Worm (Caenorhabditis elegans) whole organism, young adult: ENCODE data around the gene H43I07.1.
A peak's percentile ranks its signal among the peaks of the same experiment; 100 is the strongest.

Source experiments
- B0261.1 ChIP-seq: sonication (generic microtip); optimal IDR thresholded peaks from 2 replicates; lab custom pipeline; 2016; ENCODE audit warnings: mild to moderate bottlenecking, missing genetic modification characterization, moderate library complexity, missing compliant biosample characterization
- F22D6.2 ChIP-seq: sonication (generic microtip); optimal IDR thresholded peaks from 2 replicates; lab custom pipeline; 2016; ENCODE audit warnings: mild to moderate bottlenecking, missing genetic modification characterization, missing compliant biosample characterization
- F37B4.10 ChIP-seq: fragments of 200-800 bp; sonication (Bioruptor generic); IDR thresholded peaks from 2 replicates; pipeline ENCODE4 v1.3.6; 2022; ENCODE audit warnings: missing genetic modification characterization, missing compliant biosample characterization
- F39B2.1 ChIP-seq: fragments of 200-800 bp; sonication (Bioruptor generic); IDR thresholded peaks from 2 replicates; pipeline ENCODE4 v1.3.6; 2022; ENCODE audit warnings: missing genetic modification reagents, missing genetic modification characterization, missing compliant biosample characterization
- F55B11.4 ChIP-seq: sonication (generic microtip); optimal IDR thresholded peaks from 2 replicates; lab custom pipeline; 2016; ENCODE audit warnings: missing compliant biosample characterization, missing genetic modification characterization, borderline replicate concordance; ENCODE audit not compliant: insufficient read depth
- T26A5.8 ChIP-seq: sonication (generic microtip); optimal IDR thresholded peaks from 2 replicates; lab custom pipeline; 2016; ENCODE audit warnings: missing genetic modification characterization, missing compliant biosample characterization
- Y53G8AR.9 ChIP-seq: fragments of 200-800 bp; sonication (Bioruptor generic); conservative IDR thresholded peaks from 2 replicates; pipeline ENCODE4 v1.3.6; 2022; ENCODE audit warnings: missing genetic modification reagents, missing genetic modification characterization, missing compliant biosample characterization
- Y56A3A.18 ChIP-seq: fragments of 200-800 bp; sonication (Bioruptor generic); IDR thresholded peaks from 2 replicates; pipeline ENCODE4 v1.3.6; 2022; ENCODE audit warnings: missing genetic modification reagents, missing genetic modification characterization, missing compliant biosample characterization
- Y79H2A.3 ChIP-seq: fragments of 200-800 bp; sonication (Bioruptor generic); conservative IDR thresholded peaks from 2 replicates; pipeline ENCODE4 v1.3.6; 2022; ENCODE audit warnings: missing genetic modification reagents, missing genetic modification characterization, missing compliant biosample characterization
- Y95B8A.8 ChIP-seq: fragments of 200-800 bp; sonication (Bioruptor generic); IDR thresholded peaks from 2 replicates; pipeline ENCODE4 v1.3.6; 2022; ENCODE audit warnings: missing genetic modification reagents, missing genetic modification characterization, missing compliant biosample characterization
- aptf-2 ChIP-seq: fragments of 200-800 bp; sonication (Bioruptor generic); conservative IDR thresholded peaks from 2 replicates; pipeline ENCODE4 v1.3.6; 2022; ENCODE audit warnings: missing genetic modification reagents, missing genetic modification characterization, missing compliant biosample characterization
- atf-7 ChIP-seq: sonication (generic microtip); optimal IDR thresholded peaks from 2 replicates; lab custom pipeline; 2017; ENCODE audit warnings: mild to moderate bottlenecking, missing genetic modification characterization, missing compliant biosample characterization
- attf-3 ChIP-seq: fragments of 200-800 bp; sonication (Bioruptor generic); conservative IDR thresholded peaks from 2 replicates; pipeline ENCODE4 v1.3.6; 2022; ENCODE audit warnings: missing genetic modification reagents, missing genetic modification characterization, missing compliant biosample characterization
- bed-2 ChIP-seq: fragments of 200-800 bp; sonication (Bioruptor generic); IDR thresholded peaks from 2 replicates; pipeline ENCODE4 v1.3.6; 2022; ENCODE audit warnings: missing genetic modification reagents, missing genetic modification characterization, missing compliant biosample characterization
- ccch-3 ChIP-seq: fragments of 200-800 bp; sonication (Bioruptor generic); optimal IDR thresholded peaks from 2 replicates; lab custom pipeline; 2018; ENCODE audit warnings: mild to moderate bottlenecking, missing genetic modification characterization, missing compliant biosample characterization
- cebp-1 ChIP-seq, 2 experiments: fragments of 200-800 bp in 1 of 2; sonication (Bioruptor generic) in 1 of 2; sonication (generic microtip) in 1 of 2; IDR thresholded peaks in 1 of 2; optimal IDR thresholded peaks in 1 of 2; 2 replicates each; pipeline versions ENCODE4 v1.3.6 to Lab custom; 2017 to 2022; ENCODE audit warnings: missing compliant biosample characterization in 2 of 2, missing genetic modification characterization in 2 of 2, mild to moderate bottlenecking in 1 of 2, missing genetic modification reagents in 1 of 2, moderate library complexity in 1 of 2
- ceh-27 ChIP-seq: fragments of 200-800 bp; sonication (Bioruptor generic); optimal IDR thresholded peaks from 2 replicates; lab custom pipeline; 2018; ENCODE audit warnings: mild to moderate bottlenecking, missing genetic modification characterization, moderate library complexity, missing compliant biosample characterization
- ceh-79 ChIP-seq: sonication (generic microtip); optimal IDR thresholded peaks from 2 replicates; lab custom pipeline; 2017; ENCODE audit warnings: mild to moderate bottlenecking, missing genetic modification characterization, missing compliant biosample characterization
- ceh-91 ChIP-seq: fragments of 200-800 bp; sonication (Bioruptor generic); IDR thresholded peaks from 2 replicates; pipeline ENCODE4 v1.3.6; 2022; ENCODE audit warnings: missing genetic modification reagents, missing genetic modification characterization, missing compliant biosample characterization
- chd-7 ChIP-seq: sonication (generic microtip); optimal IDR thresholded peaks from 2 replicates; lab custom pipeline; 2016; ENCODE audit warnings: mild to moderate bottlenecking, missing genetic modification characterization, moderate library complexity, missing compliant biosample characterization
- die-1 ChIP-seq: sonication (generic microtip); optimal IDR thresholded peaks from 2 replicates; lab custom pipeline; 2016; ENCODE audit warnings: missing genotype, mild to moderate bottlenecking, missing genetic modification characterization, missing compliant biosample characterization
- dox-1 ChIP-seq: fragments of 200-800 bp; sonication (Bioruptor generic); IDR thresholded peaks from 2 replicates; pipeline ENCODE4 v1.3.6; 2022; ENCODE audit warnings: missing genetic modification reagents, missing genetic modification characterization, missing compliant biosample characterization
- egl-44 ChIP-seq: fragments of 200-800 bp; sonication (Bioruptor generic); IDR thresholded peaks from 2 replicates; pipeline ENCODE4 v1.3.6; 2022; ENCODE audit warnings: missing genetic modification reagents, missing genetic modification characterization, missing compliant biosample characterization
- ets-4 ChIP-seq: fragments of 200-800 bp; sonication (Bioruptor generic); optimal IDR thresholded peaks from 2 replicates; lab custom pipeline; 2018; ENCODE audit warnings: mild to moderate bottlenecking, missing genetic modification characterization, missing compliant biosample characterization
- hmg-1.2 ChIP-seq: fragments of 200-800 bp; sonication (Bioruptor generic); IDR thresholded peaks from 2 replicates; pipeline ENCODE4 v1.3.6; 2022; ENCODE audit warnings: missing genetic modification reagents, missing genetic modification characterization, missing compliant biosample characterization
- lag-1 ChIP-seq: fragments of 200-800 bp; sonication (Bioruptor generic); IDR thresholded peaks from 2 replicates; pipeline ENCODE4 v1.3.6; 2022; ENCODE audit warnings: missing genetic modification reagents, missing genetic modification characterization, missing compliant biosample characterization
- let-607 ChIP-seq, 2 experiments: fragments of 200-800 bp in 1 of 2; sonication (Bioruptor generic) in 1 of 2; sonication (generic microtip) in 1 of 2; optimal IDR thresholded peaks; 2 replicates each; lab custom pipeline; 2016 to 2018; ENCODE audit warnings: mild to moderate bottlenecking in 2 of 2, missing compliant biosample characterization in 2 of 2, missing genetic modification characterization in 2 of 2, moderate library complexity in 2 of 2, missing genotype in 1 of 2
- lin-26 ChIP-seq: fragments of 200-800 bp; sonication (Bioruptor generic); IDR thresholded peaks from 2 replicates; pipeline ENCODE4 v1.3.6; 2022; ENCODE audit warnings: missing genetic modification reagents, missing genetic modification characterization, missing compliant biosample characterization
- lin-35 ChIP-seq, 3 experiments: fragments of 150-350 bp in 2 of 3; sonication (generic microtip) in 1 of 3; optimal IDR thresholded peaks; 2 replicates each; lab custom pipeline; 2014 to 2018; ENCODE audit warnings: missing biosample characterization in 3 of 3, missing genetic modification characterization in 3 of 3, missing genetic modification reagents in 3 of 3
- lin-40 ChIP-seq: sonication (generic microtip); optimal IDR thresholded peaks from 2 replicates; lab custom pipeline; 2016; ENCODE audit warnings: missing genetic modification characterization, mild to moderate bottlenecking, missing compliant biosample characterization, missing genotype, missing genetic modification reagents
- lsy-27 ChIP-seq: sonication (generic microtip); optimal IDR thresholded peaks from 2 replicates; lab custom pipeline; 2017; ENCODE audit warnings: missing genetic modification characterization, mild to moderate bottlenecking, missing compliant biosample characterization, antibody characterized with exemption, missing genotype, borderline replicate concordance; ENCODE audit not compliant: insufficient read depth
- mes-4 ChIP-seq: sonication (generic microtip); optimal IDR thresholded peaks from 2 replicates; lab custom pipeline; 2016; ENCODE audit warnings: missing genotype, missing genetic modification characterization, missing compliant biosample characterization
- nhr-179 ChIP-seq: sonication (generic microtip); optimal IDR thresholded peaks from 2 replicates; lab custom pipeline; 2016; ENCODE audit warnings: mild to moderate bottlenecking, missing genetic modification characterization, missing compliant biosample characterization
- rpc-1 ChIP-seq, 2 experiments: fragments of 150-350 bp in 1 of 2; sonication (generic microtip) in 1 of 2; optimal IDR thresholded peaks; 2 replicates each; lab custom pipeline; 2014 to 2018; ENCODE audit warnings: missing biosample characterization in 1 of 2, missing genetic modification characterization in 1 of 2, missing genetic modification reagents in 1 of 2, missing genotype in 1 of 2
- sea-2 ChIP-seq: fragments of 200-800 bp; sonication (Bioruptor generic); IDR thresholded peaks from 2 replicates; pipeline ENCODE4 v1.3.6; 2022; ENCODE audit warnings: missing genetic modification characterization, missing compliant biosample characterization
- somi-1 ChIP-seq: fragments of 200-800 bp; sonication (Bioruptor generic); optimal IDR thresholded peaks from 2 replicates; lab custom pipeline; 2018; ENCODE audit warnings: mild to moderate bottlenecking, missing genetic modification characterization, missing compliant biosample characterization
- unc-130 ChIP-seq: sonication (generic microtip); optimal IDR thresholded peaks from 2 replicates; lab custom pipeline; 2016; ENCODE audit warnings: missing genetic modification reagents, missing genetic modification characterization, missing compliant biosample characterization
- unc-62 ChIP-seq: fragments of 150-350 bp; optimal IDR thresholded peaks from 2 replicates; lab custom pipeline; 2014; ENCODE audit warnings: missing biosample characterization, missing genetic modification reagents, missing genetic modification characterization
- xnd-1 ChIP-seq: sonication (generic microtip); optimal IDR thresholded peaks from 2 replicates; lab custom pipeline; 2016; ENCODE audit warnings: missing genotype, missing genetic modification reagents, missing genetic modification characterization, missing compliant biosample characterization
- ztf-18 ChIP-seq: sonication (generic microtip); optimal IDR thresholded peaks from 2 replicates; lab custom pipeline; 2016; ENCODE audit warnings: missing genotype, mild to moderate bottlenecking, missing genetic modification characterization, missing compliant biosample characterization
- ztf-25 ChIP-seq: fragments of 200-800 bp; sonication (Bioruptor generic); IDR thresholded peaks from 2 replicates; pipeline ENCODE4 v1.3.6; 2022; ENCODE audit warnings: missing genetic modification reagents, missing genetic modification characterization, missing compliant biosample characterization
- ztf-26 ChIP-seq: sonication (generic microtip); optimal IDR thresholded peaks from 2 replicates; lab custom pipeline; 2017; ENCODE audit warnings: missing genetic modification characterization, missing compliant biosample characterization
- ztf-3 ChIP-seq: fragments of 200-800 bp; sonication (Bioruptor generic); optimal IDR thresholded peaks from 2 replicates; lab custom pipeline; 2018; ENCODE audit warnings: mild to moderate bottlenecking, missing genetic modification characterization, missing compliant biosample characterization

The H43I07.1 gene

ce11 chrV:4169658-4170057 is 34.9 kb upstream of the H43I07.1 start (continued):
- TF ChIP-seq cebp-1 (GFP tag; IDR thresholded peaks at IDR 0.05; lab: Robert Waterston, UW): no peak
- TF ChIP-seq cebp-1 (tag; optimal IDR thresholded peaks at IDR 0.05; lab: Kevin White, UChicago): no peak
- peak; percentile 20; the same call in 1 of the 2 replicates for TF ChIP-seq hmg-1.2 (GFP tag; lab: Robert Waterston, UW)
- TF ChIP-seq F22D6.2 (tag; lab: Kevin White, UChicago): no peak
- no peak for TF ChIP-seq B0261.1 (tag; lab: Kevin White, UChicago)
- TF ChIP-seq xnd-1 (tag; lab: Kevin White, UChicago): no peak
- TF ChIP-seq chd-7 (tag; lab: Kevin White, UChicago): no peak
- no peak for TF ChIP-seq lin-35 (GFP tag; optimal IDR thresholded peaks at IDR 0.05; lab: Kevin White, UChicago)
- TF ChIP-seq F39B2.1 (GFP tag; lab: Robert Waterston, UW): no peak
- no peak for TF ChIP-seq lin-40 (tag; lab: Kevin White, UChicago)
- no peak for TF ChIP-seq atf-7 (tag; lab: Kevin White, UChicago)
- no peak for TF ChIP-seq ztf-3
- TF ChIP-seq rpc-1 (optimal IDR thresholded peaks at IDR 0.05; lab: Kevin White, UChicago): no peak
- TF ChIP-seq rpc-1 (tag; optimal IDR thresholded peaks at IDR 0.05; lab: Kevin White, UChicago): no peak
- TF ChIP-seq somi-1 (GFP tag; lab: Kevin White, UChicago): no peak
- TF ChIP-seq Y95B8A.8: no peak
- no peak for TF ChIP-seq ztf-25
- TF ChIP-seq ets-4 (GFP tag; lab: Kevin White, UChicago): no peak
- no peak for TF ChIP-seq let-607 (tag; optimal IDR thresholded peaks at IDR 0.05; lab: Kevin White, UChicago)
- no peak for TF ChIP-seq mes-4 (tag; lab: Kevin White, UChicago)
- TF ChIP-seq nhr-179: no peak
- no peak for TF ChIP-seq bed-2 (GFP tag; lab: Robert Waterston, UW)
- no peak for TF ChIP-seq ztf-26 (tag; lab: Kevin White, UChicago)
- TF ChIP-seq T26A5.8 (tag; lab: Kevin White, UChicago): no peak
- TF ChIP-seq Y79H2A.3 (GFP tag; lab: Robert Waterston, UW): no peak
- TF ChIP-seq ccch-3 (GFP tag; lab: Kevin White, UChicago): no peak
- TF ChIP-seq die-1 (tag; lab: Kevin White, UChicago): no peak
- TF ChIP-seq sea-2: no peak
- no peak for TF ChIP-seq F55B11.4 (tag; lab: Kevin White, UChicago)
- 0 out of 2 replicates have a peak, but pooled peaks have one; percentile 21 for TF ChIP-seq ceh-91 (GFP tag; lab: Robert Waterston, UW)
- TF ChIP-seq dox-1 (GFP tag; lab: Robert Waterston, UW): no peak
- no peak for TF ChIP-seq lin-26
- no peak for TF ChIP-seq attf-3
- no peak for TF ChIP-seq lag-1 (GFP tag; lab: Robert Waterston, UW)
- no peak for TF ChIP-seq unc-130
- TF ChIP-seq Y53G8AR.9 (GFP tag; lab: Robert Waterston, UW): no peak
- TF ChIP-seq ztf-18 (tag; lab: Kevin White, UChicago): no peak
- TF ChIP-seq ceh-27 (GFP tag; lab: Kevin White, UChicago): no peak
- no peak for TF ChIP-seq egl-44 (GFP tag; lab: Robert Waterston, UW)
- no peak for TF ChIP-seq lsy-27 (tag; lab: Kevin White, UChicago)
- TF ChIP-seq aptf-2 (GFP tag; lab: Robert Waterston, UW): no peak
- no peak for TF ChIP-seq F37B4.10 (GFP tag; lab: Robert Waterston, UW)
- TF ChIP-seq unc-62 (GFP tag; lab: Kevin White, UChicago): no peak
- TF ChIP-seq Y56A3A.18: no peak
- TF ChIP-seq ceh-79 (tag; lab: Kevin White, UChicago): no peak
